Worm (Caenorhabditis elegans) whole organism, L3 larva: ENCODE results near the gene his-16.
"Not testable (repeated sequence)": the region's sequence is repeated elsewhere in the genome, so short reads cannot be mapped to it uniquely, and the experiment has no call there.

Experiments used
- ZK546.5 ChIP-seq: sonication (generic microtip); optimal IDR thresholded peaks from 2 replicates; lab custom pipeline; 2017; ENCODE audit warnings: missing biosample characterization, missing genetic modification characterization
- ama-1 ChIP-seq: fragments of 150-350 bp; optimal IDR thresholded peaks from 2 replicates; lab custom pipeline; 2018
- ceh-16 ChIP-seq: sonication (generic microtip); optimal IDR thresholded peaks from 2 replicates; lab custom pipeline; 2017; ENCODE audit warnings: missing biosample characterization, missing genetic modification characterization
- ceh-82 ChIP-seq: fragments of 150-350 bp; optimal IDR thresholded peaks from 2 replicates; lab custom pipeline; 2014; ENCODE audit warnings: missing biosample characterization, missing genetic modification characterization
- ceh-9 ChIP-seq: sonication (generic microtip); optimal IDR thresholded peaks from 2 replicates; lab custom pipeline; 2018; ENCODE audit warnings: missing biosample characterization, missing genetic modification characterization
- daf-12 ChIP-seq: fragments of 150-350 bp; optimal IDR thresholded peaks from 2 replicates; lab custom pipeline; 2014; ENCODE audit warnings: missing biosample characterization, missing genetic modification reagents, missing genetic modification characterization
- egl-27 ChIP-seq: sonication (generic microtip); optimal IDR thresholded peaks from 4 replicates; lab custom pipeline; 2017; ENCODE audit warnings: missing biosample characterization, missing genetic modification reagents, missing genetic modification characterization
- elt-1 ChIP-seq: fragments of 150-350 bp; optimal IDR thresholded peaks from 2 replicates; lab custom pipeline; 2014; ENCODE audit warnings: missing biosample characterization, missing genetic modification characterization
- elt-2 ChIP-seq: sonication (generic microtip); optimal IDR thresholded peaks from 2 replicates; lab custom pipeline; 2016; ENCODE audit warnings: missing genetic modification reagents, mild to moderate bottlenecking, missing genetic modification characterization, missing compliant biosample characterization
- elt-3 ChIP-seq, 3 experiments: fragments of 150-350 bp in 1 of 3; sonication (generic microtip) in 2 of 3; optimal IDR thresholded peaks; 2 replicates in 2 of 3; 4 replicates in 1 of 3; lab custom pipeline; 2014 to 2017; ENCODE audit warnings: missing biosample characterization in 3 of 3, missing genetic modification characterization in 3 of 3
- eor-1 ChIP-seq, 2 experiments: fragments of 150-350 bp; optimal IDR thresholded peaks; 2 replicates each; lab custom pipeline; 2014 to 2018; ENCODE audit warnings: missing biosample characterization in 2 of 2, missing genetic modification characterization in 2 of 2
- fos-1 ChIP-seq: fragments of 150-350 bp; optimal IDR thresholded peaks from 2 replicates; lab custom pipeline; 2014; ENCODE audit warnings: missing biosample characterization, missing genetic modification characterization
- hmg-11 ChIP-seq: sonication (generic microtip); optimal IDR thresholded peaks from 2 replicates; lab custom pipeline; 2016; ENCODE audit warnings: missing genetic modification characterization, missing compliant biosample characterization
- lin-39 ChIP-seq: fragments of 150-350 bp; optimal IDR thresholded peaks from 2 replicates; lab custom pipeline; 2018; ENCODE audit warnings: missing biosample characterization, missing genetic modification reagents, missing genetic modification characterization
- mml-1 ChIP-seq: fragments of 150-350 bp; sonication (generic microtip); optimal IDR thresholded peaks from 3 replicates; lab custom pipeline; 2014; ENCODE audit warnings: missing biosample characterization, missing genetic modification characterization
- nfya-1 ChIP-seq: sonication (generic microtip); optimal IDR thresholded peaks from 2 replicates; lab custom pipeline; 2017; ENCODE audit warnings: missing genetic modification characterization, mild to moderate bottlenecking, missing compliant biosample characterization, antibody characterized with exemption, moderate library complexity; ENCODE audit not compliant: insufficient read depth
- nhr-25 ChIP-seq: sonication (generic microtip); optimal IDR thresholded peaks from 2 replicates; lab custom pipeline; 2017; ENCODE audit warnings: missing biosample characterization, missing genetic modification characterization
- nhr-43 ChIP-seq: sonication (generic microtip); optimal IDR thresholded peaks from 2 replicates; lab custom pipeline; 2016; ENCODE audit warnings: mild to moderate bottlenecking, missing genetic modification characterization, missing compliant biosample characterization; ENCODE audit not compliant: poor library complexity, severe bottlenecking
- nhr-67 ChIP-seq: fragments of 150-350 bp; optimal IDR thresholded peaks from 2 replicates; lab custom pipeline; 2014; ENCODE audit warnings: missing biosample characterization, missing genetic modification characterization
- nhr-76 ChIP-seq: fragments of 150-350 bp; sonication (generic microtip); optimal IDR thresholded peaks from 5 replicates; lab custom pipeline; 2014; ENCODE audit warnings: missing biosample characterization, missing genetic modification characterization
- nhr-77 ChIP-seq: fragments of 150-350 bp; optimal IDR thresholded peaks from 2 replicates; lab custom pipeline; 2014; ENCODE audit warnings: missing biosample characterization, missing genetic modification characterization
- pha-4 ChIP-seq: fragments of 150-350 bp; optimal IDR thresholded peaks from 2 replicates; lab custom pipeline; 2014; ENCODE audit warnings: missing biosample characterization, missing genetic modification reagents, missing genetic modification characterization
- pqm-1 ChIP-seq: fragments of 150-350 bp; optimal IDR thresholded peaks from 2 replicates; lab custom pipeline; 2017; ENCODE audit warnings: missing biosample characterization, missing genetic modification characterization, inconsistent platforms
- snpc-4 ChIP-seq: fragments of 150-350 bp; optimal IDR thresholded peaks from 2 replicates; lab custom pipeline; 2014; ENCODE audit warnings: missing biosample characterization, missing genetic modification characterization
- tbx-2 ChIP-seq: sonication (generic microtip); optimal IDR thresholded peaks from 2 replicates; lab custom pipeline; 2016; ENCODE audit warnings: mild to moderate bottlenecking, missing genetic modification characterization, missing compliant biosample characterization
- unc-62 ChIP-seq: fragments of 150-350 bp; sonication (generic microtip); optimal IDR thresholded peaks from 4 replicates; lab custom pipeline; 2014; ENCODE audit warnings: missing biosample characterization, missing genetic modification reagents, missing genetic modification characterization
- zag-1 ChIP-seq: fragments of 150-350 bp; optimal IDR thresholded peaks from 2 replicates; lab custom pipeline; 2014; ENCODE audit warnings: missing biosample characterization, missing genetic modification characterization
- ztf-11 ChIP-seq: fragments of 150-350 bp; optimal IDR thresholded peaks from 2 replicates; lab custom pipeline; 2014; ENCODE audit warnings: missing biosample characterization, missing genetic modification characterization

Gene his-16

ce11 chrII:13818043-13818442, at the start of gene his-16:
his-16 (minus strand) TSS chrII:13818143.
- not testable (repeated sequence) for TF ChIP-seq unc-62 (GFP tag; lab: Kevin White, UChicago); pha-4 (tag; lab: Kevin White, UChicago); fos-1

ce11 chrII:13862453-13862852, 44.5 kb upstream of the his-16 start:
- TF ChIP-seq pqm-1 (tag; lab: Kevin White, UChicago) (peak; percentile 72), elt-2 (peak; percentile 79), elt-1 (tag; lab: Kevin White, UChicago) (no peak)

- no peak for TF ChIP-seq nhr-67 (tag; lab: Kevin White, UChicago)
- no peak for TF ChIP-seq zag-1 (tag; lab: Kevin White, UChicago)
- TF ChIP-seq pqm-1 (tag; lab: Kevin White, UChicago): peak; percentile 80
- no peak for TF ChIP-seq elt-3 (tag; optimal IDR thresholded peaks at IDR 0.05; lab: Kevin White, UChicago)
- TF ChIP-seq tbx-2 (tag; lab: Kevin White, UChicago): no peak
- TF ChIP-seq hmg-11 (tag; lab: Kevin White, UChicago): no peak
- no peak for TF ChIP-seq eor-1 (tag; optimal IDR thresholded peaks at IDR 0.05; lab: Kevin White, UChicago)
- no peak for TF ChIP-seq ceh-9
- TF ChIP-seq elt-2: peak; percentile 86
Measured at ce11 chrII:13860900-13861299, 43.0 kb upstream of the his-16 start.

- TF ChIP-seq ceh-16 (no peak), pha-4 (tag; lab: Kevin White, UChicago) (peak; percentile 3), pqm-1 (tag; lab: Kevin White, UChicago) (peak; percentile 79), egl-27 (no peak), elt-2 (peak; percentile 51)
Measured at ce11 chrII:13859847-13860246, 41.9 kb upstream of the his-16 start.

- no peak for TF ChIP-seq nhr-76 (tag; lab: Kevin White, UChicago)
- no peak for TF ChIP-seq eor-1 (tag; optimal IDR thresholded peaks at IDR 0.05; lab: Kevin White, UChicago)
- no peak for TF ChIP-seq tbx-2 (tag; lab: Kevin White, UChicago)
- no peak for TF ChIP-seq elt-2
- no peak for TF ChIP-seq snpc-4 (tag; lab: Kevin White, UChicago)
- TF ChIP-seq lin-39 (tag; lab: Kevin White, UChicago): no peak
- no peak for TF ChIP-seq mml-1 (tag; lab: Kevin White, UChicago)
- TF ChIP-seq pha-4 (tag; lab: Kevin White, UChicago): no peak
- no peak for TF ChIP-seq ZK546.5 (tag; lab: Kevin White, UChicago)
- no peak for TF ChIP-seq ztf-11
- no peak for TF ChIP-seq ceh-82 (tag; lab: Kevin White, UChicago)
- no peak for TF ChIP-seq nhr-67 (tag; lab: Kevin White, UChicago)
Measured at ce11 chrII:13858352-13858751, 40.4 kb upstream of the his-16 start.

ce11 chrII:13855352-13855751, 37.4 kb upstream of the his-16 start:
- TF ChIP-seq lin-39 (tag; lab: Kevin White, UChicago): no peak
- no peak for TF ChIP-seq daf-12 (tag; lab: Kevin White, UChicago)
- TF ChIP-seq unc-62 (GFP tag; lab: Kevin White, UChicago): no peak
- TF ChIP-seq eor-1 (tag; optimal IDR thresholded peaks at IDR 0.05; lab: Kevin White, UChicago): no peak
- TF ChIP-seq ceh-9: no peak
- TF ChIP-seq elt-1 (tag; lab: Kevin White, UChicago): no peak
- TF ChIP-seq nfya-1 (tag; lab: Kevin White, UChicago): peak; percentile 95
- peak; percentile 6 for TF ChIP-seq elt-2
- no peak for TF ChIP-seq nhr-43 (tag; lab: Kevin White, UChicago)

ce11 chrII:13852532-13853199, 34.7 kb upstream of the his-16 start:
- TF ChIP-seq nhr-25 (tag; lab: Kevin White, UChicago) (peak; percentile 31), elt-2 (peak; percentile 46), nhr-77 (tag; lab: Kevin White, UChicago) (peak; percentile 72), ama-1 (peak; percentile 37), nfya-1 (tag; lab: Kevin White, UChicago) (peak; percentile 40), pqm-1 (tag; lab: Kevin White, UChicago) (peak; percentile 41), snpc-4 (tag; lab: Kevin White, UChicago) (peak; percentile 52)
